Fruit fly (Drosophila melanogaster) whole organism, prepupa: ENCODE data around the gene CG42853.

ENCODE experiments used
- CG11294 ChIP-seq: fragments of 200-800 bp; sonication (Bioruptor generic); IDR thresholded peaks from 2 replicates; pipeline ENCODE4 v1.3.6; 2022; ENCODE audit warnings: missing biosample characterization, missing genetic modification characterization
- CG1621 ChIP-seq: fragments of 200-800 bp; sonication (Bioruptor generic); optimal IDR thresholded peaks from 3 replicates; lab custom pipeline; 2018; ENCODE audit warnings: missing biosample characterization, mild to moderate bottlenecking, missing genetic modification characterization
- CG16779 ChIP-seq: fragments of 200-800 bp; sonication (Bioruptor generic); optimal IDR thresholded peaks from 3 replicates; lab custom pipeline; 2017; ENCODE audit warnings: missing biosample characterization, mild to moderate bottlenecking, missing genetic modification characterization
- CG32006 ChIP-seq: fragments of 200-800 bp; sonication (Bioruptor generic); optimal IDR thresholded peaks from 3 replicates; lab custom pipeline; 2017; ENCODE audit warnings: missing biosample characterization, mild to moderate bottlenecking, missing genetic modification characterization
- CG7368 ChIP-seq: fragments of 200-800 bp; sonication (Bioruptor generic); optimal IDR thresholded peaks from 3 replicates; lab custom pipeline; 2016; ENCODE audit warnings: missing biosample characterization, missing genetic modification characterization
- Eip78C ChIP-seq: fragments of 200-800 bp; sonication (Bioruptor generic); peaks from one replicate; lab custom pipeline; 2016; ENCODE audit warnings: missing biosample characterization, missing genetic modification characterization
- Ets21C ChIP-seq: fragments of 200-800 bp; sonication (Bioruptor generic); optimal IDR thresholded peaks from 3 replicates; lab custom pipeline; 2016; ENCODE audit warnings: missing biosample characterization, missing genetic modification characterization
- Gug ChIP-seq: fragments of 200-800 bp; sonication (Bioruptor generic); IDR thresholded peaks from 2 replicates; pipeline ENCODE4 v1.3.6; 2022; ENCODE audit warnings: missing biosample characterization, missing genetic modification characterization
- Hr4 ChIP-seq: fragments of 200-800 bp; sonication (Bioruptor generic); optimal IDR thresholded peaks from 3 replicates; lab custom pipeline; 2016; ENCODE audit warnings: missing biosample characterization, missing genetic modification characterization
- eg ChIP-seq: fragments of 200-800 bp; sonication (Bioruptor generic); IDR thresholded peaks from 3 replicates; pipeline ENCODE4 v1.3.6; 2022; ENCODE audit warnings: missing biosample characterization, missing genetic modification characterization
- fkh ChIP-seq: fragments of 200-800 bp; sonication (Bioruptor generic); optimal IDR thresholded peaks from 3 replicates; lab custom pipeline; 2017; ENCODE audit warnings: missing biosample characterization, mild to moderate bottlenecking, missing genetic modification characterization, moderate library complexity

DNA sequence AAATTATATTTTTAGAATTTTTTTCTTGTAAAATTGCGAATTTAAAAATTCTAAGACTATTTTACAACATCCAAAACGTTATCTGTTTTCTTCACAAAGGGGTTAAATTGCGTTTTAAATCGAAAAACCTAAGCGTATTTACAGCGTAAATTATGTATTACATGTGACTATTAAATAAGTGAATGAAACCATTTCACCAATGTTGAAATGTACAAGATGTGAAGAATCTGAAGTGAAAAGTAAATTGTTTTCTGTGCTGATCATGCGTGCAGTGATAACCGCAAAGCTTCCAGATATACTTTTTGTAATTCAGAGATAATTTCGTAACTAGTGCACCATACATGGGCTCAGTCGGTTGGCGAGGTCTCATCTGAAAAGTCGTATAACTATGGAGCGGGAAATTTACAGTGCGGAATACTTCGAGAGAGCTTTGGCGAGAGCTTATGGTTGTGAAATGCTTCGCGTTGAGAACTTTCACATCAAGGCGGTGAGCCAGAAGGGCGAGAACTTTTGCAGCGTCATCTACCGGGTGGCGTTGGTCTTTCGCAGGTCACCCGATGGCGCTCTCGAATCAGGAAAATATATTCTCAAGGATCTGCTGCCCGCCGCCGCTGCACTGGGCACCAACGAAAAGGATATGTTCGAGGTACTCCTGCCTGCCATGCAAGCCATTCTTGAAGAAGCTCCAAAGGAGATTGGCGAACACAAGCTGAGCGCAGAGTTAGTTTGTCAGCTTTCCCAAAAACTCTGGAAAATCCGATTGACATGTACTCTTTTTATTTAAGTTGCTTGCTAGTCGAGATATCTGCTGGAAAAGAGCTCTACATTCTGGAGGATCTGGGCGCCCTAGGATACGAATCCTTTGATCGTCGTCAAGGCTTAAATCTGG lies 7.5 kb downstream of the CG42853 start:
- TF ChIP-seq Ets21C (GFP tag; lab: Kevin White, UChicago), result peak; percentile 6
- TF ChIP-seq fkh (GFP tag; lab: Kevin White, UChicago), result no peak
- peak; percentile 13 for TF ChIP-seq CG7368 (GFP tag; lab: Kevin White, UChicago)
- TF ChIP-seq eg, result peak; percentile 46
- peak; percentile 79 for TF ChIP-seq Eip78C (GFP tag; lab: Kevin White, UChicago)
- no peak for TF ChIP-seq CG16779 (tag; lab: Kevin White, UChicago)
- no peak for TF ChIP-seq CG1621 (tag; lab: Kevin White, UChicago)
- no peak for TF ChIP-seq CG11294
- TF ChIP-seq Hr4 (GFP tag; lab: Kevin White, UChicago), result peak; percentile 42
- TF ChIP-seq CG32006 (GFP tag; lab: Kevin White, UChicago), result peak; percentile 66
- TF ChIP-seq Gug, result no peak; the same call in 1 of the 2 replicates
